Worm (Caenorhabditis elegans) whole organism, L3 larva: ENCODE measurements around the gene his-64.

Source experiments
- aly-2 ChIP-seq: fragments of 150-350 bp; optimal IDR thresholded peaks from 2 replicates; lab custom pipeline; 2014; ENCODE audit warnings: missing biosample characterization, missing genetic modification characterization
- daf-12 ChIP-seq: fragments of 150-350 bp; optimal IDR thresholded peaks from 2 replicates; lab custom pipeline; 2014; ENCODE audit warnings: missing biosample characterization, missing genetic modification reagents, missing genetic modification characterization
- elt-3 ChIP-seq, 3 experiments: fragments of 150-350 bp in 1 of 3; sonication (generic microtip) in 2 of 3; optimal IDR thresholded peaks; 2 replicates in 2 of 3; 4 replicates in 1 of 3; lab custom pipeline; 2014 to 2017; ENCODE audit warnings: missing biosample characterization in 3 of 3, missing genetic modification characterization in 3 of 3
- fkh-10 ChIP-seq: sonication (generic microtip); optimal IDR thresholded peaks from 2 replicates; lab custom pipeline; 2017; ENCODE audit warnings: missing biosample characterization, missing genetic modification reagents, missing genetic modification characterization
- lsy-12 ChIP-seq: sonication (generic microtip); optimal IDR thresholded peaks from 2 replicates; lab custom pipeline; 2016; ENCODE audit warnings: mild to moderate bottlenecking, missing genetic modification characterization, missing compliant biosample characterization
- nhr-25 ChIP-seq: sonication (generic microtip); optimal IDR thresholded peaks from 2 replicates; lab custom pipeline; 2017; ENCODE audit warnings: missing biosample characterization, missing genetic modification characterization
- nhr-28 ChIP-seq: fragments of 150-350 bp; optimal IDR thresholded peaks from 2 replicates; lab custom pipeline; 2014; ENCODE audit warnings: missing biosample characterization, missing genetic modification characterization
- nhr-77 ChIP-seq: fragments of 150-350 bp; optimal IDR thresholded peaks from 2 replicates; lab custom pipeline; 2014; ENCODE audit warnings: missing biosample characterization, missing genetic modification characterization
- snpc-4 ChIP-seq: fragments of 150-350 bp; optimal IDR thresholded peaks from 2 replicates; lab custom pipeline; 2014; ENCODE audit warnings: missing biosample characterization, missing genetic modification characterization
- unc-39 ChIP-seq: sonication (generic microtip); optimal IDR thresholded peaks from 4 replicates; lab custom pipeline; 2017; ENCODE audit warnings: missing biosample characterization, missing genetic modification characterization
- unc-62 ChIP-seq: fragments of 150-350 bp; sonication (generic microtip); optimal IDR thresholded peaks from 4 replicates; lab custom pipeline; 2014; ENCODE audit warnings: missing biosample characterization, missing genetic modification reagents, missing genetic modification characterization
- zag-1 ChIP-seq: fragments of 150-350 bp; optimal IDR thresholded peaks from 2 replicates; lab custom pipeline; 2014; ENCODE audit warnings: missing biosample characterization, missing genetic modification characterization

DNA sequence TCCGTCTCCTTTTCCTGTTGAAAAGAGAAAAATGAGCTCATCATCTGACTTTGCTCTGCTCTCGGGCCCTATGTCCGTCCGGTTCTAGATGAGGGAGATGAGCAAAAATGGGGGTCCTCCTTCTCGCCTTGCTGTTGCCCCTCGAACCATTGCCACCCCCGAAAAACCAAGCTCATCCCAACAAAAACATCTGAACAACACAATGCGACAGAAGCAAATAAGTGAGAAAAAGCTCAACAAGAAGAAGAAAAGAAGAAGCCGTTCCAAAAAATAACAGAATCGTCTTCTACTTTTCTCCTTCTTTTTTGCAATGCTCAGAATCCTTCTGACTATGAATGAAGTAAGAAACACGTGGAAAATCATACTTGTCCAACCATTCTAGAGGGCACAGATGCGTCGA is 48.9 kb downstream of the his-64 start:
- no peak for TF ChIP-seq snpc-4
- no peak for TF ChIP-seq nhr-77 (tag; lab: Kevin White, UChicago)
- TF ChIP-seq fkh-10: no peak
- no peak for TF ChIP-seq nhr-25 (tag; lab: Kevin White, UChicago)
- TF ChIP-seq unc-62: no peak
- no peak for TF ChIP-seq zag-1
- no peak for TF ChIP-seq daf-12
- TF ChIP-seq nhr-28 (tag; lab: Kevin White, UChicago): no peak
- no peak for TF ChIP-seq lsy-12 (tag; lab: Kevin White, UChicago)
- TF ChIP-seq unc-39: no peak
- no peak for TF ChIP-seq elt-3 (tag; optimal IDR thresholded peaks at IDR 0.05; lab: Kevin White, UChicago)
- TF ChIP-seq aly-2 (tag; lab: Kevin White, UChicago): no peak
